Worm (Caenorhabditis elegans): Measurements from ENCODE around the gene mkk-4.

DNA sequence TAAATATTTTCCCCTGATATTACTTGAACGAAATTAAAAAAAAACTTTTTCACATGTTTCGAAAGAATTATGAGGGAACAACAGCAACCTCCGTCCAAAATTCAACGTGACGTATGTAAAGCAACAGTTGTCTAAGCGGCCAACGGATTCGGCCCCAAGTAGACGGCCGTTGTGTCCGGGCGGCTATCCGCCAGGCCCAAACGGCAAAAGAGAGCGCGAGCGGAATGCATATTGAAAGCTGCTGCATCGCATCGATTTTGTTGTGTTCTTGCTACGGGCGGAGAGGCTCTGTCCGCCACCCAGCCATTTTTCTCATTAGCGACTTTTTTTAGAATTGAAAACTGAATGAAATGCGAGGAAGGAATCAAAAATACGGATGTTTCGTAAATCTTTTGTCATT, 51.6 kb downstream of the mkk-4 start:
- no peak for TF ChIP-seq ces-1 (GFP tag; optimal IDR thresholded peaks at IDR 0.05)
- TF ChIP-seq zag-1 (tag; optimal IDR thresholded peaks at IDR 0.05) = no peak
- TF ChIP-seq mdl-1 (tag; optimal IDR thresholded peaks at IDR 0.05) = no peak
- no peak for TF ChIP-seq jun-1 (tag; optimal IDR thresholded peaks at IDR 0.05)
- no peak for TF ChIP-seq tbx-2 (tag; optimal IDR thresholded peaks at IDR 0.05)
- TF ChIP-seq lin-35 (GFP tag; optimal IDR thresholded peaks at IDR 0.05) = no peak

Data from whole organism, L1 larva.